Worm (Caenorhabditis elegans) whole organism, L1 larva: ENCODE data around the gene nlp-56.
A peak's percentile ranks its signal among the peaks of the same experiment; 100 is the strongest.

Experiments used
- C16A3.4 ChIP-seq: fragments of 150-350 bp; optimal IDR thresholded peaks from 2 replicates; lab custom pipeline; 2014; ENCODE audit warnings: missing biosample characterization, missing genetic modification characterization
- C34B4.2 ChIP-seq: sonication (generic microtip); optimal IDR thresholded peaks from 2 replicates; lab custom pipeline; 2017; ENCODE audit warnings: mild to moderate bottlenecking, missing genetic modification characterization, missing compliant biosample characterization
- F16B12.6 ChIP-seq: fragments of 150-350 bp; optimal IDR thresholded peaks from 2 replicates; lab custom pipeline; 2014; ENCODE audit warnings: missing biosample characterization, missing genetic modification characterization
- Y116A8C.19 ChIP-seq: sonication (generic microtip); optimal IDR thresholded peaks from 2 replicates; lab custom pipeline; 2016; ENCODE audit warnings: missing compliant biosample characterization, missing genetic modification characterization, borderline replicate concordance
- aha-1 ChIP-seq: fragments of 150-350 bp; optimal IDR thresholded peaks from 2 replicates; lab custom pipeline; 2014; ENCODE audit warnings: missing biosample characterization, missing genetic modification characterization
- aly-2 ChIP-seq: fragments of 150-350 bp; optimal IDR thresholded peaks from 2 replicates; lab custom pipeline; 2014; ENCODE audit warnings: missing biosample characterization, missing genetic modification characterization
- ama-1 ChIP-seq: fragments of 150-350 bp; optimal IDR thresholded peaks from 2 replicates; lab custom pipeline; 2014
- blmp-1 ChIP-seq: fragments of 150-350 bp; optimal IDR thresholded peaks from 2 replicates; lab custom pipeline; 2014; ENCODE audit warnings: missing biosample characterization, missing genetic modification characterization
- ceh-8 ChIP-seq: fragments of 200-800 bp; sonication (Bioruptor generic); optimal IDR thresholded peaks from 2 replicates; lab custom pipeline; 2018; ENCODE audit warnings: mild to moderate bottlenecking, missing genetic modification characterization, moderate library complexity, missing compliant biosample characterization
- ceh-88 ChIP-seq: fragments of 200-800 bp; sonication (Bioruptor generic); IDR thresholded peaks from 2 replicates; pipeline ENCODE4 v1.3.6; 2022; ENCODE audit warnings: missing genetic modification characterization, missing compliant biosample characterization
- ces-1 ChIP-seq: fragments of 150-350 bp; optimal IDR thresholded peaks from 2 replicates; lab custom pipeline; 2014; ENCODE audit warnings: missing biosample characterization, missing genetic modification reagents, missing genetic modification characterization
- dpl-1 ChIP-seq, 3 experiments: fragments of 150-350 bp in 2 of 3; sonication (generic microtip) in 1 of 3; optimal IDR thresholded peaks; 2 replicates each; lab custom pipeline; 2014 to 2017; ENCODE audit warnings: missing biosample characterization in 3 of 3, missing genetic modification characterization in 3 of 3, missing genetic modification reagents in 3 of 3
- efl-1 ChIP-seq, 4 experiments: fragments of 150-350 bp; optimal IDR thresholded peaks in 3 of 4; peaks in 1 of 4; 1 replicate in 1 of 4; 2 replicates in 3 of 4; lab custom pipeline; 2014; ENCODE audit warnings: missing biosample characterization in 2 of 4, missing genetic modification characterization in 2 of 4, missing genetic modification reagents in 2 of 4
- efl-3 ChIP-seq: fragments of 200-800 bp; sonication (Bioruptor generic); optimal IDR thresholded peaks from 2 replicates; lab custom pipeline; 2018; ENCODE audit warnings: mild to moderate bottlenecking, missing genetic modification characterization, missing compliant biosample characterization
- elt-3 ChIP-seq, 6 experiments: fragments of 150-350 bp in 1 of 6; sonication (generic microtip); optimal IDR thresholded peaks; 2 replicates each; lab custom pipeline; 2017 to 2018; ENCODE audit warnings: missing biosample characterization in 6 of 6, missing genetic modification characterization in 6 of 6, inconsistent platforms in 1 of 6
- fkh-10 ChIP-seq: sonication (generic microtip); optimal IDR thresholded peaks from 2 replicates; lab custom pipeline; 2017; ENCODE audit warnings: missing biosample characterization, missing genetic modification reagents, missing genetic modification characterization
- fkh-4 ChIP-seq: sonication (generic microtip); optimal IDR thresholded peaks from 2 replicates; lab custom pipeline; 2016; ENCODE audit warnings: missing compliant biosample characterization, missing genetic modification characterization, borderline replicate concordance
- fkh-8 ChIP-seq: sonication (generic microtip); optimal IDR thresholded peaks from 2 replicates; lab custom pipeline; 2016; ENCODE audit warnings: mild to moderate bottlenecking, missing genetic modification characterization, missing compliant biosample characterization
- hlh-17 ChIP-seq: fragments of 200-800 bp; sonication (Bioruptor generic); optimal IDR thresholded peaks from 2 replicates; lab custom pipeline; 2018; ENCODE audit warnings: missing genetic modification characterization, mild to moderate bottlenecking, missing compliant biosample characterization, moderate library complexity, borderline replicate concordance
- hpl-2 ChIP-seq: fragments of 150-350 bp; optimal IDR thresholded peaks from 2 replicates; lab custom pipeline; 2014; ENCODE audit warnings: missing biosample characterization, missing genetic modification reagents, missing genetic modification characterization
- isw-1 ChIP-seq: fragments of 200-800 bp; sonication (Bioruptor generic); IDR thresholded peaks from 2 replicates; pipeline ENCODE4 v1.3.6; 2022; ENCODE audit warnings: missing genetic modification characterization, missing compliant biosample characterization
- jun-1 ChIP-seq: fragments of 150-350 bp; optimal IDR thresholded peaks from 2 replicates; lab custom pipeline; 2014; ENCODE audit warnings: missing biosample characterization, missing genetic modification reagents, missing genetic modification characterization
- lin-14 ChIP-seq: fragments of 200-800 bp; sonication (Bioruptor generic); optimal IDR thresholded peaks from 2 replicates; lab custom pipeline; 2018; ENCODE audit warnings: mild to moderate bottlenecking, missing genetic modification characterization, moderate library complexity, missing compliant biosample characterization
- lin-15B ChIP-seq: fragments of 150-350 bp; sonication (generic microtip); optimal IDR thresholded peaks from 3 replicates; lab custom pipeline; 2014; ENCODE audit warnings: missing biosample characterization, missing genetic modification characterization
- lin-35 ChIP-seq, 2 experiments: fragments of 150-350 bp; optimal IDR thresholded peaks; 2 replicates each; lab custom pipeline; 2014; ENCODE audit warnings: missing biosample characterization in 2 of 2, missing genetic modification characterization in 2 of 2, missing genetic modification reagents in 2 of 2
- lir-3 ChIP-seq: sonication (generic microtip); optimal IDR thresholded peaks from 2 replicates; lab custom pipeline; 2016; ENCODE audit warnings: mild to moderate bottlenecking, missing genetic modification characterization, moderate library complexity, missing compliant biosample characterization; ENCODE audit not compliant: poor library complexity
- lsy-2 ChIP-seq, 2 experiments: fragments of 150-350 bp; optimal IDR thresholded peaks; 2 replicates each; lab custom pipeline; 2014; ENCODE audit warnings: missing biosample characterization in 2 of 2, missing genetic modification characterization in 2 of 2
- mab-9 ChIP-seq: fragments of 200-800 bp; sonication (Bioruptor generic); IDR thresholded peaks from 2 replicates; pipeline ENCODE4 v1.3.6; 2022; ENCODE audit warnings: missing genetic modification reagents, missing genetic modification characterization, missing compliant biosample characterization
- mep-1 ChIP-seq: fragments of 150-350 bp; optimal IDR thresholded peaks from 2 replicates; lab custom pipeline; 2014; ENCODE audit warnings: missing biosample characterization, missing genetic modification characterization
- nhr-11 ChIP-seq: fragments of 150-350 bp; optimal IDR thresholded peaks from 2 replicates; lab custom pipeline; 2014; ENCODE audit warnings: missing biosample characterization, missing genetic modification characterization
- nhr-20 ChIP-seq: sonication (generic microtip); optimal IDR thresholded peaks from 2 replicates; lab custom pipeline; 2016; ENCODE audit warnings: mild to moderate bottlenecking, missing genetic modification characterization, missing compliant biosample characterization
- nhr-237 ChIP-seq: fragments of 150-350 bp; optimal IDR thresholded peaks from 2 replicates; lab custom pipeline; 2014; ENCODE audit warnings: missing biosample characterization, missing genetic modification characterization
- nhr-47 ChIP-seq: sonication (generic microtip); optimal IDR thresholded peaks from 2 replicates; lab custom pipeline; 2016; ENCODE audit warnings: mild to moderate bottlenecking, missing genetic modification characterization, moderate library complexity, missing compliant biosample characterization
- nhr-71 ChIP-seq: sonication (generic microtip); optimal IDR thresholded peaks from 2 replicates; lab custom pipeline; 2016; ENCODE audit warnings: mild to moderate bottlenecking, missing genetic modification characterization, moderate library complexity, missing compliant biosample characterization
- nhr-76 ChIP-seq: sonication (generic microtip); optimal IDR thresholded peaks from 2 replicates; lab custom pipeline; 2017; ENCODE audit warnings: missing biosample characterization, missing genetic modification characterization
- nhr-84 ChIP-seq: sonication (generic microtip); optimal IDR thresholded peaks from 2 replicates; lab custom pipeline; 2017; ENCODE audit warnings: missing biosample characterization, missing genetic modification characterization
- nhr-85 ChIP-seq: sonication (generic microtip); peaks from one replicate; lab custom pipeline; 2016; ENCODE audit warnings: missing genetic modification characterization, inconsistent platforms, missing compliant biosample characterization
- nhr-90 ChIP-seq: sonication (generic microtip); optimal IDR thresholded peaks from 2 replicates; lab custom pipeline; 2016; ENCODE audit warnings: mild to moderate bottlenecking, missing genetic modification characterization, missing compliant biosample characterization; ENCODE audit not compliant: poor library complexity
- pax-3 ChIP-seq: fragments of 200-800 bp; sonication (Bioruptor generic); optimal IDR thresholded peaks from 2 replicates; lab custom pipeline; 2018; ENCODE audit warnings: mild to moderate bottlenecking, missing genetic modification characterization, moderate library complexity, missing compliant biosample characterization
- skn-1 ChIP-seq: fragments of 150-350 bp; optimal IDR thresholded peaks from 2 replicates; lab custom pipeline; 2014; ENCODE audit warnings: missing biosample characterization, missing genetic modification characterization
- snu-23 ChIP-seq: sonication (generic microtip); optimal IDR thresholded peaks from 2 replicates; lab custom pipeline; 2016; ENCODE audit warnings: missing genetic modification characterization, missing compliant biosample characterization
- sptf-1 ChIP-seq: fragments of 150-350 bp; optimal IDR thresholded peaks from 2 replicates; lab custom pipeline; 2014; ENCODE audit warnings: missing biosample characterization, missing genetic modification characterization
- swsn-7 ChIP-seq: sonication (generic microtip); optimal IDR thresholded peaks from 2 replicates; lab custom pipeline; 2016; ENCODE audit warnings: missing genetic modification characterization, missing compliant biosample characterization
- tbx-2 ChIP-seq: sonication (generic microtip); optimal IDR thresholded peaks from 2 replicates; lab custom pipeline; 2016; ENCODE audit warnings: missing genetic modification characterization, missing compliant biosample characterization
- tlp-1 ChIP-seq: fragments of 150-350 bp; optimal IDR thresholded peaks from 2 replicates; lab custom pipeline; 2014; ENCODE audit warnings: missing biosample characterization, missing genetic modification characterization
- unc-86 ChIP-seq: sonication (generic microtip); optimal IDR thresholded peaks from 2 replicates; lab custom pipeline; 2016; ENCODE audit warnings: missing genetic modification characterization, missing compliant biosample characterization
- unc-98 ChIP-seq: fragments of 200-800 bp; sonication (Bioruptor generic); IDR thresholded peaks from 2 replicates; pipeline ENCODE4 v1.3.6; 2022; ENCODE audit warnings: missing genetic modification characterization, missing compliant biosample characterization
- vab-15 ChIP-seq: sonication (generic microtip); optimal IDR thresholded peaks from 2 replicates; lab custom pipeline; 2017; ENCODE audit warnings: missing genotype, mild to moderate bottlenecking, missing genetic modification characterization, missing compliant biosample characterization
- ztf-4 ChIP-seq: fragments of 150-350 bp; optimal IDR thresholded peaks from 2 replicates; lab custom pipeline; 2014; ENCODE audit warnings: missing biosample characterization, missing genetic modification characterization

Gene nlp-56

ce11 chrIV:14824878-14825352 is 40.4 kb upstream of the nlp-56 start, which contains the start of gene sec-61.A (continued):
- no peak for TF ChIP-seq ces-1 (GFP tag; lab: Kevin White, UChicago)
- peak; percentile 40 for TF ChIP-seq C16A3.4
- no peak for TF ChIP-seq fkh-4 (tag; lab: Kevin White, UChicago)
- peak; percentile 18 for TF ChIP-seq F16B12.6 (tag; lab: Kevin White, UChicago)
- TF ChIP-seq lin-15B (tag; lab: Kevin White, UChicago), result peak; percentile 46
- TF ChIP-seq nhr-84 (tag; lab: Kevin White, UChicago), result no peak
- peak; percentile 74 to 79 (median 78) for TF ChIP-seq dpl-1 (GFP tag; optimal IDR thresholded peaks at IDR 0.05; lab: Kevin White, UChicago)
- TF ChIP-seq nhr-237, result peak; percentile 16
- peak; percentile 96 for TF ChIP-seq nhr-85
- peak; percentile 92 for TF ChIP-seq nhr-47 (tag; lab: Kevin White, UChicago)
- peak; percentile 34 for TF ChIP-seq vab-15 (tag; lab: Kevin White, UChicago)
- peak; percentile 95 for TF ChIP-seq snu-23
- no peak for TF ChIP-seq sptf-1
- TF ChIP-seq tlp-1 (tag; lab: Kevin White, UChicago), result no peak
- TF ChIP-seq aha-1, result no peak
- TF ChIP-seq Y116A8C.19 (tag; lab: Kevin White, UChicago), result no peak
- no peak for TF ChIP-seq mep-1 (tag; lab: Kevin White, UChicago)
- TF ChIP-seq blmp-1 (tag; lab: Kevin White, UChicago), result peak; percentile 3
- peak; percentile 46 for TF ChIP-seq fkh-10 (GFP tag; lab: Kevin White, UChicago)
- peak; percentile 2 for TF ChIP-seq jun-1 (tag; lab: Kevin White, UChicago)
- TF ChIP-seq nhr-20, result peak; percentile 87
- TF ChIP-seq ceh-88, result peak; percentile 58
- TF ChIP-seq lir-3, result peak; percentile 25
- peak; percentile 31 for TF ChIP-seq efl-3 (GFP tag; lab: Kevin White, UChicago)
- no peak for TF ChIP-seq hpl-2
- TF ChIP-seq tbx-2 (tag; lab: Kevin White, UChicago), result peak; percentile 89
- peak; percentile 76 for TF ChIP-seq pax-3 (tag; lab: Kevin White, UChicago)
- peak; percentile 85 for TF ChIP-seq unc-86
- TF ChIP-seq lin-35 (GFP tag; optimal IDR thresholded peaks at IDR 0.05; lab: Kevin White, UChicago), result peak; percentile 84 to 85
- TF ChIP-seq unc-98 (GFP tag; lab: Robert Waterston, UW), result no peak
- TF ChIP-seq skn-1 (tag; lab: Kevin White, UChicago), result peak; percentile 42
- TF ChIP-seq nhr-76, result no peak
- peak; percentile 100 for TF ChIP-seq isw-1
- TF ChIP-seq elt-3 (tag; optimal IDR thresholded peaks at IDR 0.05; lab: Kevin White, UChicago), result peak in 3 of 6 experiments; percentile 39 to 64 (median 58)
- peak; percentile 52; the same call in 1 of the 2 replicates for TF ChIP-seq mab-9 (GFP tag; lab: Robert Waterston, UW)
- no peak for TF ChIP-seq nhr-11 (tag; lab: Kevin White, UChicago)
- peak; percentile 90 for TF ChIP-seq lin-14

- no peak for TF ChIP-seq ceh-8 (GFP tag; lab: Kevin White, UChicago)
- TF ChIP-seq efl-3 (GFP tag; lab: Kevin White, UChicago), result no peak
- TF ChIP-seq C34B4.2 (tag; lab: Kevin White, UChicago), result no peak
Measured at ce11 chrIV:14824201-14824600, 39.7 kb upstream of the nlp-56 start.

ce11 chrIV:14822267-14822666 is 37.7 kb upstream of the nlp-56 start:
- TF ChIP-seq ztf-4 (tag; lab: Kevin White, UChicago) (peak; percentile 37), efl-1 (optimal IDR thresholded peaks at IDR 0.05; lab: Kevin White, UChicago) (peak in 1 of 2 experiments; percentile 3), efl-1 (GFP tag; optimal IDR thresholded peaks at IDR 0.05 in 1 of 2; lab: Kevin White, UChicago) (no peak), hlh-17 (GFP tag; lab: Kevin White, UChicago) (no peak), lin-14 (no peak), nhr-71 (tag; lab: Kevin White, UChicago) (peak; percentile 38), aly-2 (tag; lab: Kevin White, UChicago) (peak; percentile 95), nhr-90 (tag; lab: Kevin White, UChicago) (peak; percentile 45), nhr-85 (peak; percentile 13), elt-3 (tag; optimal IDR thresholded peaks at IDR 0.05; lab: Kevin White, UChicago) (peak in 1 of 6 experiments; percentile 2), lsy-2 (tag; optimal IDR thresholded peaks at IDR 0.05; lab: Kevin White, UChicago) (peak; percentile 18 to 25), fkh-8 (tag; lab: Kevin White, UChicago) (no peak), swsn-7 (peak; percentile 10), C16A3.4 (no peak), ama-1 (lab: Kevin White, UChicago) (peak; percentile 38)
